Worm (Caenorhabditis elegans): ENCODE data around the gene picc-1.

picc-1 gene

ce11 chrV:6030559-6030975 lies 11.8 kb downstream of the picc-1 start (continued):
- TF ChIP-seq mec-3 (tag; optimal IDR thresholded peaks at IDR 0.05; ENCODE audit: borderline replicate concordance) = no peak
- TF ChIP-seq ceh-2 (tag; optimal IDR thresholded peaks at IDR 0.05) = no peak
- TF ChIP-seq ceh-30 (tag; optimal IDR thresholded peaks at IDR 0.05) = no peak
- TF ChIP-seq hlh-15 (tag; optimal IDR thresholded peaks at IDR 0.05) = no peak
- TF ChIP-seq dmd-4 (tag; optimal IDR thresholded peaks at IDR 0.05; ENCODE audit: borderline replicate concordance) = no peak
- TF ChIP-seq hlh-30 (tag; optimal IDR thresholded peaks at IDR 0.05; ENCODE audit: insufficient read depth) = no peak
- TF ChIP-seq ceh-34 (tag; optimal IDR thresholded peaks at IDR 0.05) = peak; percentile 70
- peak; percentile 36 for TF ChIP-seq syd-9 (tag; optimal IDR thresholded peaks at IDR 0.05)
- TF ChIP-seq pros-1 (tag; optimal IDR thresholded peaks at IDR 0.05) = no peak
- no peak for TF ChIP-seq ceh-24 (tag; optimal IDR thresholded peaks at IDR 0.05)
- TF ChIP-seq sdc-2 (tag; optimal IDR thresholded peaks at IDR 0.05) = no peak
- TF ChIP-seq pha-4 (tag; optimal IDR thresholded peaks at IDR 0.05) = no peak
- TF ChIP-seq ceh-31 (tag; optimal IDR thresholded peaks at IDR 0.05) = peak; percentile 30
- no peak for TF ChIP-seq unc-3 (GFP tag; conservative IDR thresholded peaks at IDR 0.05)
- TF ChIP-seq unc-3 (tag; optimal IDR thresholded peaks at IDR 0.05) = no peak
- no peak for TF ChIP-seq madf-2 (tag; optimal IDR thresholded peaks at IDR 0.05)
- TF ChIP-seq hlh-13 (GFP tag; optimal IDR thresholded peaks at IDR 0.05) = no peak
- TF ChIP-seq lin-11 (tag; optimal IDR thresholded peaks at IDR 0.05) = no peak
- TF ChIP-seq ceh-19 (GFP tag; optimal IDR thresholded peaks at IDR 0.05) = no peak
- TF ChIP-seq unc-55 (GFP tag; optimal IDR thresholded peaks at IDR 0.05) = peak; percentile 68
- no peak for TF ChIP-seq F13H6.1 (tag; optimal IDR thresholded peaks at IDR 0.05)
- TF ChIP-seq nhr-232 (tag; optimal IDR thresholded peaks at IDR 0.05) = no peak
- no peak for TF ChIP-seq C38D4.7 (GFP tag; optimal IDR thresholded peaks at IDR 0.05)
- no peak for TF ChIP-seq fkh-6 (tag; optimal IDR thresholded peaks at IDR 0.05)

DNA sequence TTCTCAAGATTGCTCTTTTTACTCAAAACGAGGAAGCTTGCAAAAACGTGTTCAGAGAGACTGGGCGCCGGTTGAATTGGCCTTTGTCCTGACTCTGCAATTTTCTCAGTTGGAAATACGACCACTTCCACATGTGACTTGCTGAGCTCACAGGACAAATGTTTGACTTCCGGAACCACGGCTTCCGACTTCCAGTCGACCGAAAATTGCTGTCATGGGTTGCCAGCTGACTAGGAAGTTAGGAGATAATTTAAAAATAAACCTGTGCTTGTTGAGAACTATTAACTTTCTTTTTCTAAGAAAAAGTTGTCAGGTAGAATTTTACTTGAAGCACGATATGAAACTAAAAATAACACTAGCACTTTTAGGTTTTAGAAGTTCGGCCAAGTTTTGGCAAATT lies 12.8 kb downstream of the picc-1 start:
- no peak for TF ChIP-seq eyg-1 (tag; optimal IDR thresholded peaks at IDR 0.05)
- no peak for TF ChIP-seq ahr-1 (tag; optimal IDR thresholded peaks at IDR 0.05)
- no peak for TF ChIP-seq ets-4 (tag; optimal IDR thresholded peaks at IDR 0.05)
- TF ChIP-seq ama-1 (optimal IDR thresholded peaks at IDR 0.05) = no peak
- TF ChIP-seq ceh-19 (GFP tag; optimal IDR thresholded peaks at IDR 0.05) = no peak

DNA sequence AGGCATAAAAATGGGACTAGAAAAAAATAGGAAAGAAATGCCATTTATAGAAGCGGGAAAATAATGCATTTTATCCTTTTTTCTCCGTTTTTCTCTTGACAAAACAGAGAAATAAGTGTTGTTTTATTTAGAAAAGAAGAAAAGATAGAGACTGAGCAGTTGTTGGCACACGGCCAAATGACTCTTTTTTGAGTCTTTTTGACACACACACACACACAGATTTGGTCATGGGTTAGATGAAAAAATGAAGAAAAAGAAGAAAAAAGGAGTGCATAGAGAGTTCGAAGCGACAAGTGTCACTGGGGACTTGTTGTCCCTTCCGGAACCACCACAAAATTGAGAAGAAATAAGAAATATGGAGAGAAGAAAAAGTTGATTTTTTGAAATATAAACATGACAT lies 14.7 kb downstream of the picc-1 start:
- no peak for TF ChIP-seq hlh-6 (tag; optimal IDR thresholded peaks at IDR 0.05)
- TF ChIP-seq dmd-4 (tag; optimal IDR thresholded peaks at IDR 0.05; ENCODE audit: borderline replicate concordance) = no peak
- peak; percentile 29 for TF ChIP-seq unc-42 (tag; optimal IDR thresholded peaks at IDR 0.05)
- TF ChIP-seq K02D7.2 (tag; optimal IDR thresholded peaks at IDR 0.05) = no peak
- no peak for TF ChIP-seq elt-4 (tag; optimal IDR thresholded peaks at IDR 0.05)
- TF ChIP-seq ama-1 (optimal IDR thresholded peaks at IDR 0.05) = no peak
- no peak for TF ChIP-seq madf-2 (tag; optimal IDR thresholded peaks at IDR 0.05)

- TF ChIP-seq ceh-45 (GFP tag; IDR thresholded peaks at IDR 0.05) (no peak), K02D7.2 (tag; optimal IDR thresholded peaks at IDR 0.05) (no peak), pha-2 (tag; optimal IDR thresholded peaks at IDR 0.05) (no peak), nhr-11 (tag; optimal IDR thresholded peaks at IDR 0.05) (no peak)
These were observed 15.9 kb downstream of the picc-1 start, which contains the start of gene dhs-17 for ce11 chrV:6034714-6035113. Gene dhs-17, minus strand, starts transcription at chrV:6034814.

DNA sequence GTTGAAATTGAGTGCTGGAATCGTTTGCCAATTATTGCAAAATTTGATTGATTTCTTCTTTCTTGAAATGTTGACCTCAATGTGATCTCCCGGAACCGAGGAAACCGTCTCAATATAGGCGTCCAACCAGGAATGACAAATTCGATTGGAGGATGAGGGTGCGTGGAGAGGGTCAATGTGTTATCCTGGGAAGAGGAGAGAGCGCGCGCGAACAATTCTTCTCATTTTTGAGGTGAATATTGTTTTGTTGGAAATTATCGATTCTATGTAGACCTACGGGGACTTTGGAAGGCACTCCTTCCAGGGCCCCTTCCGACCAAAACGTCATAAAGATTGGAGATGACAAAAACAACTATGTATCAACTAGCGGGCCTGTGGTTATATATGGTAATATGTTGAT lies 17.8 kb downstream of the picc-1 start:
- TF ChIP-seq ceh-30 (tag; optimal IDR thresholded peaks at IDR 0.05) (no peak), tbx-7 (tag; optimal IDR thresholded peaks at IDR 0.05) (no peak), ceh-48 (tag; optimal IDR thresholded peaks at IDR 0.05) (no peak), unc-86 (tag; optimal IDR thresholded peaks at IDR 0.05) (no peak), odd-2 (tag; optimal IDR thresholded peaks at IDR 0.05) (no peak), ceh-31 (tag; optimal IDR thresholded peaks at IDR 0.05) (no peak), hlh-13 (GFP tag; optimal IDR thresholded peaks at IDR 0.05) (no peak), fkh-10 (GFP tag; optimal IDR thresholded peaks at IDR 0.05) (no peak), madf-2 (tag; optimal IDR thresholded peaks at IDR 0.05) (no peak), K02D7.2 (tag; optimal IDR thresholded peaks at IDR 0.05) (no peak), unc-55 (GFP tag; optimal IDR thresholded peaks at IDR 0.05) (no peak), sox-2 (GFP tag; IDR thresholded peaks at IDR 0.05) (no peak), ttx-3 (tag; optimal IDR thresholded peaks at IDR 0.05) (no peak), ets-4 (tag; optimal IDR thresholded peaks at IDR 0.05) (no peak), che-1 (tag; optimal IDR thresholded peaks at IDR 0.05) (no peak), unc-3 (GFP tag; conservative IDR thresholded peaks at IDR 0.05) (no peak), unc-3 (tag; optimal IDR thresholded peaks at IDR 0.05) (no peak), ceh-19 (GFP tag; optimal IDR thresholded peaks at IDR 0.05) (no peak), pqm-1 (tag; optimal IDR thresholded peaks at IDR 0.05) (no peak), eyg-1 (tag; optimal IDR thresholded peaks at IDR 0.05) (no peak), fkh-6 (tag; optimal IDR thresholded peaks at IDR 0.05) (no peak)
